Fruit fly (Drosophila melanogaster): ENCODE measurements around the gene CG7824.

- TF ChIP-seq CG12605 (GFP tag; IDR thresholded peaks at IDR 0.05): no peak
- no peak for TF ChIP-seq Pif1A (GFP tag; optimal IDR thresholded peaks at IDR 0.05)
- 0 out of 3 replicates have a peak, but pooled peaks have one; percentile 22 for TF ChIP-seq CG4496 (GFP tag; IDR thresholded peaks at IDR 0.05)
- no peak for TF ChIP-seq D1 (tag; optimal IDR thresholded peaks at IDR 0.05)
- no peak for TF ChIP-seq Pif1B (GFP tag; optimal IDR thresholded peaks at IDR 0.05)
- TF ChIP-seq fd96Ca (GFP tag; IDR thresholded peaks at IDR 0.05): peak; percentile 60; the same call in 1 of the 3 replicates
- no peak for TF ChIP-seq rn (GFP tag; IDR thresholded peaks at IDR 0.05)
- no peak for TF ChIP-seq CG34367 (tag; optimal IDR thresholded peaks at IDR 0.05)
These were observed 39.9 kb upstream of the CG7824 start for dm6 chr3R:29898588-29898987.
